Worm (Caenorhabditis elegans): ENCODE measurements around the gene str-136.

Gene str-136

ce11 chrV:8278830-8279229 lies at the start of gene str-136:
Gene str-136, minus strand, starts transcription at chrV:8278930.
- TF ChIP-seq elt-3 (tag; optimal IDR thresholded peaks at IDR 0.05) (no peak), sma-9 (GFP tag; optimal IDR thresholded peaks at IDR 0.05) (no peak), sma-9 (tag; optimal IDR thresholded peaks at IDR 0.05) (no peak), mbf-1 (tag; optimal IDR thresholded peaks at IDR 0.05) (no peak), alr-1 (tag; optimal IDR thresholded peaks at IDR 0.05) (no peak), sem-4 (tag; optimal IDR thresholded peaks at IDR 0.05) (no peak), ztf-4 (tag; optimal IDR thresholded peaks at IDR 0.05) (no peak), blmp-1 (tag; optimal IDR thresholded peaks at IDR 0.05; ENCODE audit: insufficient read depth) (no peak), crh-2 (tag; optimal IDR thresholded peaks at IDR 0.05) (no peak), nhr-25 (tag; optimal IDR thresholded peaks at IDR 0.05) (no peak), ceh-16 (tag; optimal IDR thresholded peaks at IDR 0.05) (no peak), ama-1 (optimal IDR thresholded peaks at IDR 0.05) (no peak), F13H6.1 (tag; optimal IDR thresholded peaks at IDR 0.05) (no peak), nhr-12 (tag; optimal IDR thresholded peaks at IDR 0.05) (no peak), lin-39 (tag; optimal IDR thresholded peaks at IDR 0.05) (no peak), nhr-237 (tag; optimal IDR thresholded peaks at IDR 0.05) (no peak), nhr-10 (tag; optimal IDR thresholded peaks at IDR 0.05) (no peak)

DNA sequence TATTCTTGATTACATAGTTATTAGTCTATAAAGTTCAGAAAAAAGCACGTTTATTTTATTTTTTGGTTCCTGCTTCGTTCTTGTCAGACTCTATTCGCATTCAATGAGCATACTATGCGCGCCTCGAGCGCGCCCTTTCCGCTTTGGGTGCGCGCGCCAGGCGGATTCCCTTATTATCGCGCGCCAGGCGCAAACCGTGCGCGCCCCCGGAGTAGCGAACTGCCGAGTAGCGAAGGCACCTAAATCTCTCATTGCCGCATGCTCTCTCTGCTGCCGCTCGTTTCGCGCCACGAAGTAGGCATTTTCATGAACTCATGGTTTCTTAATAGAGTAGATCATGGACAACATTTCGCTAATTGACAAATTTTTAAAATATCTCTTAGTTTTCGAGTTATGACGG lies 48.4 kb upstream of the str-136 start:
- TF ChIP-seq unc-55 (GFP tag; optimal IDR thresholded peaks at IDR 0.05) (no peak), aly-2 (tag; optimal IDR thresholded peaks at IDR 0.05) (no peak), nhr-11 (tag; optimal IDR thresholded peaks at IDR 0.05) (no peak), lsy-2 (tag; optimal IDR thresholded peaks at IDR 0.05) (no peak), elt-1 (tag; optimal IDR thresholded peaks at IDR 0.05) (no peak), zag-1 (tag; optimal IDR thresholded peaks at IDR 0.05) (no peak), lin-11 (tag; optimal IDR thresholded peaks at IDR 0.05) (no peak), sma-3 (GFP tag; optimal IDR thresholded peaks at IDR 0.05) (no peak), elt-3 (tag; optimal IDR thresholded peaks at IDR 0.05) (no peak), ZK546.5 (tag; optimal IDR thresholded peaks at IDR 0.05) (no peak), skn-1 (tag; optimal IDR thresholded peaks at IDR 0.05) (no peak), unc-39 (tag; optimal IDR thresholded peaks at IDR 0.05) (no peak), lin-13 (GFP tag; optimal IDR thresholded peaks at IDR 0.05) (no peak), unc-62 (GFP tag; optimal IDR thresholded peaks at IDR 0.05) (no peak), F13H6.1 (tag; optimal IDR thresholded peaks at IDR 0.05) (no peak), mbf-1 (tag; optimal IDR thresholded peaks at IDR 0.05) (no peak), nhr-129 (tag; optimal IDR thresholded peaks at IDR 0.05) (no peak), alr-1 (tag; optimal IDR thresholded peaks at IDR 0.05) (no peak), ama-1 (optimal IDR thresholded peaks at IDR 0.05) (no peak)

DNA sequence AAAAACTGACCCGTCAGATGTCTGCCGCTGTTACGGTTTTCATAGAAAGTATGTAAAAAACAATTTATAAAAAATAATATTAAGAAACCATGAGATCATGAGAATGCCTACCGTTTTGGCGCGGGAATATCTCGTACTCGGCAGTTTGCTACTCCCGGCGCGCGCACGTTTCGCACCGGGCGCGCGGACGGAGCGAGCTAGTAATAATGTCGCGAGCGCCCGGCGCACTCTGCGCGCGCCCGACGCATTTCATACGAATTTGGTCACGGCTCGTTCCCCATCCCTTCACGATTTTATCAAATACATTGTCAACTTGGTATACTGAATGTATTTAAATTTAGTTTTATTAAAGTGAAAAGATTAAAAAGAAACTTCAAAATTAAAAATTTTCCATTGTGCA lies 47.2 kb upstream of the str-136 start:
- TF ChIP-seq nhr-77 (tag; optimal IDR thresholded peaks at IDR 0.05) (no peak), aly-2 (tag; optimal IDR thresholded peaks at IDR 0.05) (no peak), mab-5 (tag; optimal IDR thresholded peaks at IDR 0.05) (no peak), unc-62 (GFP tag; optimal IDR thresholded peaks at IDR 0.05) (no peak), ama-1 (optimal IDR thresholded peaks at IDR 0.05) (no peak), ZK546.5 (tag; optimal IDR thresholded peaks at IDR 0.05) (no peak)

ce11 chrV:8323545-8323944 lies 44.8 kb upstream of the str-136 start:
- TF ChIP-seq lin-13 (GFP tag; optimal IDR thresholded peaks at IDR 0.05) (no peak), mbf-1 (tag; optimal IDR thresholded peaks at IDR 0.05) (no peak), sma-9 (GFP tag; optimal IDR thresholded peaks at IDR 0.05) (no peak), sma-9 (tag; optimal IDR thresholded peaks at IDR 0.05) (no peak), nhr-12 (tag; optimal IDR thresholded peaks at IDR 0.05) (no peak), nhr-10 (tag; optimal IDR thresholded peaks at IDR 0.05) (no peak), nhr-23 (tag; optimal IDR thresholded peaks at IDR 0.05) (no peak), F13H6.1 (tag; optimal IDR thresholded peaks at IDR 0.05) (no peak)

- no peak for TF ChIP-seq ama-1 (optimal IDR thresholded peaks at IDR 0.05)
- TF ChIP-seq snpc-4 (tag; optimal IDR thresholded peaks at IDR 0.05): no peak
- TF ChIP-seq mab-5 (tag; optimal IDR thresholded peaks at IDR 0.05): no peak
- no peak for TF ChIP-seq lin-13 (GFP tag; optimal IDR thresholded peaks at IDR 0.05)
- no peak for TF ChIP-seq elt-1 (tag; optimal IDR thresholded peaks at IDR 0.05)
- TF ChIP-seq nhr-11 (tag; optimal IDR thresholded peaks at IDR 0.05): no peak
- TF ChIP-seq C34F6.9 (tag; optimal IDR thresholded peaks at IDR 0.05): no peak
- TF ChIP-seq ztf-4 (tag; optimal IDR thresholded peaks at IDR 0.05): no peak
- no peak for TF ChIP-seq nhr-129 (tag; optimal IDR thresholded peaks at IDR 0.05)
- no peak for TF ChIP-seq aly-2 (tag; optimal IDR thresholded peaks at IDR 0.05)
- TF ChIP-seq nhr-77 (tag; optimal IDR thresholded peaks at IDR 0.05): no peak
- TF ChIP-seq dmd-4 (tag; optimal IDR thresholded peaks at IDR 0.05): no peak
- no peak for TF ChIP-seq skn-1 (tag; optimal IDR thresholded peaks at IDR 0.05)
- TF ChIP-seq nhr-21 (tag; optimal IDR thresholded peaks at IDR 0.05): no peak
- TF ChIP-seq sma-3 (GFP tag; optimal IDR thresholded peaks at IDR 0.05): no peak
- no peak for TF ChIP-seq Y55F3AM.14 (GFP tag; optimal IDR thresholded peaks at IDR 0.05)
Measured at ce11 chrV:8318135-8318534, 39.4 kb upstream of the str-136 start, which contains the start of gene clec-219. Gene clec-219, plus strand, starts transcription at chrV:8318435.

All from whole organism, L2 larva.